Fruit fly (Drosophila melanogaster) whole organism, embryonic: Measurements from ENCODE around the gene hmw.
A peak's percentile ranks its signal among the peaks of the same experiment; 100 is the strongest.

Source experiments
- BEAF-32 ChIP-seq: fragments of 200-800 bp; sonication (Bioruptor generic); optimal IDR thresholded peaks from 3 replicates; lab custom pipeline; 2017; ENCODE audit warnings: missing biosample characterization, missing genetic modification characterization, mild to moderate bottlenecking, moderate library complexity, missing genetic modification reagents
- CG1024 ChIP-seq: fragments of 200-800 bp; sonication (Bioruptor generic); IDR thresholded peaks from 2 replicates; pipeline ENCODE4 v1.3.6; 2022; ENCODE audit warnings: missing biosample characterization, missing genetic modification characterization
- CG10274 ChIP-seq: fragments of 200-800 bp; sonication (Bioruptor generic); optimal IDR thresholded peaks from 3 replicates; lab custom pipeline; 2017; ENCODE audit warnings: missing biosample characterization, mild to moderate bottlenecking, missing genetic modification characterization
- CG12942 ChIP-seq: fragments of 200-800 bp; sonication (Bioruptor generic); optimal IDR thresholded peaks from 3 replicates; lab custom pipeline; 2016; ENCODE audit warnings: missing biosample characterization, missing genetic modification characterization
- CG14014 ChIP-seq: fragments of 200-800 bp; sonication (Bioruptor generic); IDR thresholded peaks from 2 replicates; pipeline ENCODE4 v1.3.6; 2022; ENCODE audit warnings: missing biosample characterization, missing genetic modification characterization
- CG15073 ChIP-seq: fragments of 200-800 bp; sonication (Bioruptor generic); optimal IDR thresholded peaks from 2 replicates; lab custom pipeline; 2016; ENCODE audit warnings: missing biosample characterization, missing genetic modification characterization
- CG15601 ChIP-seq: fragments of 200-800 bp; sonication (Bioruptor generic); optimal IDR thresholded peaks from 3 replicates; lab custom pipeline; 2019; ENCODE audit warnings: missing biosample characterization, mild to moderate bottlenecking, missing genetic modification characterization, moderate library complexity
- CG17361 ChIP-seq: fragments of 200-800 bp; sonication (Bioruptor generic); IDR thresholded peaks from 3 replicates; pipeline ENCODE4 v1.3.6; 2022; ENCODE audit warnings: missing biosample characterization, missing genetic modification characterization
- CG2116 ChIP-seq: fragments of 200-800 bp; sonication (Bioruptor generic); optimal IDR thresholded peaks from 3 replicates; lab custom pipeline; 2018; ENCODE audit warnings: missing biosample characterization, mild to moderate bottlenecking, missing genetic modification characterization
- CG2712 ChIP-seq: fragments of 200-800 bp; optimal IDR thresholded peaks from 3 replicates; lab custom pipeline; 2019; ENCODE audit warnings: missing biosample characterization, mild to moderate bottlenecking, missing genetic modification characterization, moderate library complexity
- CG30431 ChIP-seq: fragments of 200-800 bp; sonication (Bioruptor generic); optimal IDR thresholded peaks from 2 replicates; lab custom pipeline; 2017; ENCODE audit warnings: missing biosample characterization, missing genetic modification characterization
- CG4282 ChIP-seq: fragments of 200-800 bp; sonication (Bioruptor generic); optimal IDR thresholded peaks from 2 replicates; lab custom pipeline; 2016; ENCODE audit warnings: missing biosample characterization, missing genetic modification characterization
- CG6254 ChIP-seq: fragments of 200-800 bp; sonication (Bioruptor generic); optimal IDR thresholded peaks from 3 replicates; lab custom pipeline; 2017; ENCODE audit warnings: mild to moderate bottlenecking, missing biosample characterization, missing genetic modification reagents, missing genetic modification characterization
- CG6765 ChIP-seq: fragments of 200-800 bp; sonication (Bioruptor generic); optimal IDR thresholded peaks from 3 replicates; lab custom pipeline; 2017; ENCODE audit warnings: missing biosample characterization, mild to moderate bottlenecking, missing genetic modification characterization
- CG6854 ChIP-seq: fragments of 200-800 bp; sonication (Bioruptor generic); optimal IDR thresholded peaks from 3 replicates; lab custom pipeline; 2017; ENCODE audit warnings: missing biosample characterization, mild to moderate bottlenecking, missing genetic modification characterization
- CG7556 ChIP-seq: fragments of 200-800 bp; sonication (Bioruptor generic); optimal IDR thresholded peaks from 2 replicates; lab custom pipeline; 2017; ENCODE audit warnings: missing biosample characterization, mild to moderate bottlenecking, missing genetic modification characterization
- CG8089 ChIP-seq: fragments of 200-800 bp; sonication (Bioruptor generic); optimal IDR thresholded peaks from 3 replicates; lab custom pipeline; 2016; ENCODE audit warnings: missing biosample characterization, missing genetic modification characterization
- CG8359 ChIP-seq: fragments of 200-800 bp; sonication (Bioruptor generic); optimal IDR thresholded peaks from 2 replicates; lab custom pipeline; 2017; ENCODE audit warnings: missing biosample characterization, mild to moderate bottlenecking, missing genetic modification characterization, borderline replicate concordance
- CG8478 ChIP-seq: fragments of >200 bp; optimal IDR thresholded peaks from 2 replicates; lab custom pipeline; 2018
- CG9932 ChIP-seq: fragments of 200-800 bp; sonication (Bioruptor generic); IDR thresholded peaks from 2 replicates; pipeline ENCODE4 v1.3.6; 2022; ENCODE audit warnings: missing biosample characterization, missing genetic modification characterization
- D19A ChIP-seq: fragments of 200-800 bp; optimal IDR thresholded peaks from 3 replicates; lab custom pipeline; 2019; ENCODE audit warnings: missing biosample characterization, mild to moderate bottlenecking, missing genetic modification characterization, moderate library complexity
- Dip3 ChIP-seq: fragments of 200-800 bp; sonication (Bioruptor generic); optimal IDR thresholded peaks from 3 replicates; lab custom pipeline; 2016; ENCODE audit warnings: missing biosample characterization, missing genetic modification characterization
- Doc2 ChIP-seq: fragments of 200-800 bp; sonication (Bioruptor generic); IDR thresholded peaks from 2 replicates; pipeline ENCODE4 v1.3.6; 2022; ENCODE audit warnings: missing biosample characterization, missing genetic modification characterization
- Kr ChIP-seq: fragments of 200-800 bp; sonication (Bioruptor generic); optimal IDR thresholded peaks from 2 replicates; lab custom pipeline; 2017; ENCODE audit warnings: missing biosample characterization, mild to moderate bottlenecking, missing genetic modification characterization
- Lhr ChIP-seq: fragments of 200-800 bp; sonication (Bioruptor generic); optimal IDR thresholded peaks from 3 replicates; lab custom pipeline; 2017; ENCODE audit warnings: mild to moderate bottlenecking, missing biosample characterization, missing genetic modification reagents, missing genetic modification characterization
- Mes4 ChIP-seq: fragments of 200-800 bp; sonication (Bioruptor generic); optimal IDR thresholded peaks from 2 replicates; lab custom pipeline; 2016; ENCODE audit warnings: missing biosample characterization, missing genetic modification characterization
- NK7.1 ChIP-seq: fragments of 200-800 bp; sonication (Bioruptor generic); optimal IDR thresholded peaks from 3 replicates; lab custom pipeline; 2016; ENCODE audit warnings: missing biosample characterization, missing genetic modification characterization
- Rx ChIP-seq: fragments of 200-800 bp; sonication (Bioruptor generic); IDR thresholded peaks from 2 replicates; pipeline ENCODE4 v1.3.6; 2022; ENCODE audit warnings: missing biosample characterization, missing genetic modification characterization
- Sin3A ChIP-seq: fragments of >200 bp; optimal IDR thresholded peaks from 2 replicates; lab custom pipeline; 2018
- Six4 ChIP-seq: fragments of 200-800 bp; sonication (Bioruptor generic); optimal IDR thresholded peaks from 2 replicates; lab custom pipeline; 2016; ENCODE audit warnings: missing biosample characterization, missing genetic modification characterization
- ara ChIP-seq: fragments of 200-800 bp; sonication (Bioruptor generic); IDR thresholded peaks from 2 replicates; pipeline ENCODE4 v1.3.6; 2022; ENCODE audit warnings: missing biosample characterization, missing genetic modification characterization
- corto ChIP-seq: fragments of 200-800 bp; sonication (Bioruptor generic); optimal IDR thresholded peaks from 2 replicates; lab custom pipeline; 2016; ENCODE audit warnings: missing biosample characterization, mild to moderate bottlenecking, missing genetic modification characterization, moderate library complexity
- dmrt11E ChIP-seq: fragments of 200-800 bp; sonication (Bioruptor generic); optimal IDR thresholded peaks from 3 replicates; lab custom pipeline; 2018; ENCODE audit warnings: missing biosample characterization, mild to moderate bottlenecking, missing genetic modification characterization, moderate library complexity
- ewg ChIP-seq: fragments of 200-800 bp; sonication (Bioruptor generic); optimal IDR thresholded peaks from 3 replicates; lab custom pipeline; 2017; ENCODE audit warnings: mild to moderate bottlenecking, missing biosample characterization, missing genetic modification reagents, missing genetic modification characterization
- kni ChIP-seq: fragments of 200-800 bp; sonication (Bioruptor generic); optimal IDR thresholded peaks from 3 replicates; lab custom pipeline; 2017; ENCODE audit warnings: mild to moderate bottlenecking, missing biosample characterization, missing genetic modification reagents, missing genetic modification characterization
- lab ChIP-seq: fragments of 200-800 bp; sonication (Bioruptor generic); optimal IDR thresholded peaks from 3 replicates; lab custom pipeline; 2017; ENCODE audit warnings: missing biosample characterization, missing genetic modification characterization, mild to moderate bottlenecking, moderate library complexity, missing genetic modification reagents
- lov ChIP-seq, 2 experiments: fragments of 200-800 bp in 1 of 2; fragments of >200 bp in 1 of 2; sonication (Bioruptor generic) in 1 of 2; IDR thresholded peaks in 1 of 2; optimal IDR thresholded peaks in 1 of 2; 2 replicates in 1 of 2; 3 replicates in 1 of 2; pipeline versions ENCODE4 v1.3.6 to Lab custom; 2017 to 2022; ENCODE audit warnings: missing biosample characterization in 1 of 2, missing genetic modification characterization in 1 of 2
- mld ChIP-seq: fragments of 200-800 bp; sonication (Bioruptor generic); IDR thresholded peaks from 3 replicates; pipeline ENCODE4 v1.3.6; 2022; ENCODE audit warnings: missing biosample characterization, missing genetic modification characterization; ENCODE audit not compliant: partially characterized antibody
- nmo ChIP-seq: fragments of 200-800 bp; sonication (Bioruptor generic); optimal IDR thresholded peaks from 2 replicates; lab custom pipeline; 2018; ENCODE audit warnings: missing biosample characterization, mild to moderate bottlenecking, missing genetic modification characterization, moderate library complexity
- odd ChIP-seq: fragments of 200-800 bp; sonication (Bioruptor generic); optimal IDR thresholded peaks from 2 replicates; lab custom pipeline; 2017; ENCODE audit warnings: missing biosample characterization, mild to moderate bottlenecking, missing genetic modification characterization
- p53 ChIP-seq: fragments of 200-800 bp; sonication (Bioruptor generic); optimal IDR thresholded peaks from 2 replicates; lab custom pipeline; 2016; ENCODE audit warnings: missing biosample characterization, missing genetic modification characterization
- rib ChIP-seq: fragments of 200-800 bp; sonication (Bioruptor generic); IDR thresholded peaks from 2 replicates; pipeline ENCODE4 v1.3.6; 2022; ENCODE audit warnings: missing biosample characterization, missing genetic modification characterization
- seq ChIP-seq: fragments of 200-800 bp; sonication (Bioruptor generic); IDR thresholded peaks from 2 replicates; pipeline ENCODE4 v1.3.6; 2022; ENCODE audit warnings: missing biosample characterization, missing genetic modification characterization
- shn ChIP-seq: fragments of 200-800 bp; sonication (Bioruptor generic); optimal IDR thresholded peaks from 3 replicates; lab custom pipeline; 2016; ENCODE audit warnings: missing biosample characterization, missing genetic modification characterization
- sr ChIP-seq: fragments of 200-800 bp; sonication (Bioruptor generic); IDR thresholded peaks from 3 replicates; pipeline ENCODE4 v1.3.6; 2022; ENCODE audit warnings: missing biosample characterization, missing genetic modification characterization
- toy ChIP-seq: fragments of 200-800 bp; sonication (Bioruptor generic); IDR thresholded peaks from 2 replicates; pipeline ENCODE4 v1.3.6; 2022; ENCODE audit warnings: missing biosample characterization, missing genetic modification characterization
- ttk ChIP-seq: fragments of 200-800 bp; sonication (Bioruptor generic); IDR thresholded peaks from 2 replicates; pipeline ENCODE4 v2.1.2; 2022; ENCODE audit warnings: missing biosample characterization, missing genetic modification characterization
- tup ChIP-seq: fragments of 200-800 bp; sonication (Bioruptor generic); optimal IDR thresholded peaks from 2 replicates; lab custom pipeline; 2016; ENCODE audit warnings: missing biosample characterization, mild to moderate bottlenecking, missing genetic modification characterization, moderate library complexity
- vfl ChIP-seq: fragments of 200-800 bp; sonication (Bioruptor generic); optimal IDR thresholded peaks from 2 replicates; lab custom pipeline; 2016; ENCODE audit warnings: missing biosample characterization, missing genetic modification characterization
- zf30C ChIP-seq: fragments of 200-800 bp; sonication (Bioruptor generic); optimal IDR thresholded peaks from 3 replicates; lab custom pipeline; 2018; ENCODE audit warnings: missing biosample characterization, mild to moderate bottlenecking, missing genetic modification characterization

Gene hmw

dm6 chr3R:18365978-18366643 is 4.3 kb downstream of the hmw start, which contains the start of the genes WRNexo and Nup43 (continued):
- TF ChIP-seq CG4282 (GFP tag; lab: Kevin White, UChicago) (no peak), ara (GFP tag; lab: Robert Waterston, UW) (no peak), mld (GFP tag; lab: Robert Waterston, UW) (no peak), D19A (tag; lab: Kevin White, UChicago) (no peak), CG8089 (GFP tag; lab: Kevin White, UChicago) (no peak), CG8478 (no peak), Rx (0 out of 2 replicates have a peak, but pooled peaks have one; percentile 20), odd (GFP tag; lab: Kevin White, UChicago) (no peak), CG10274 (GFP tag; lab: Kevin White, UChicago) (no peak), p53 (no peak), nmo (GFP tag; lab: Kevin White, UChicago) (peak; percentile 71), Dip3 (GFP tag; lab: Kevin White, UChicago) (peak; percentile 7), CG17361 (peak; percentile 84), Sin3A (lab: Kevin White, UChicago) (peak; percentile 44), CG8359 (GFP tag; lab: Kevin White, UChicago) (no peak), corto (GFP tag; lab: Kevin White, UChicago) (no peak), BEAF-32 (GFP tag; lab: Kevin White, UChicago) (peak; percentile 37), NK7.1 (GFP tag; lab: Kevin White, UChicago) (no peak), vfl (GFP tag; lab: Kevin White, UChicago) (peak; percentile 2), sr (no peak), Lhr (GFP tag; lab: Kevin White, UChicago) (peak; percentile 44), shn (GFP tag; lab: Kevin White, UChicago) (peak; percentile 17), kni (no peak), CG12942 (peak; percentile 28), Kr (no peak), Doc2 (no peak), CG14014 (GFP tag; lab: Robert Waterston, UW) (peak; percentile 43; the same call in 1 of the 2 replicates), CG6254 (GFP tag; lab: Kevin White, UChicago) (no peak), lov (optimal IDR thresholded peaks at IDR 0.05; lab: Kevin White, UChicago) (no peak), lov (GFP tag; IDR thresholded peaks at IDR 0.05; lab: Robert Waterston, UW) (no peak), CG2712 (tag; lab: Kevin White, UChicago) (peak; percentile 53), Mes4 (GFP tag; lab: Kevin White, UChicago) (no peak), zf30C (no peak), CG2116 (GFP tag; lab: Kevin White, UChicago) (peak; percentile 36), CG15601 (no peak), tup (GFP tag; lab: Kevin White, UChicago) (no peak), rib (GFP tag; lab: Robert Waterston, UW) (no peak), lab (GFP tag; lab: Kevin White, UChicago) (no peak), CG15073 (GFP tag; lab: Kevin White, UChicago) (no peak), dmrt11E (tag; lab: Kevin White, UChicago) (peak; percentile 51), CG6765 (GFP tag; lab: Kevin White, UChicago) (no peak), ewg (GFP tag; lab: Kevin White, UChicago) (no peak), Six4 (GFP tag; lab: Kevin White, UChicago) (peak; percentile 6), CG1024 (GFP tag; lab: Robert Waterston, UW) (0 out of 2 replicates have a peak, but pooled peaks have one; percentile 24), CG6854 (GFP tag; lab: Kevin White, UChicago) (no peak), toy (no peak), CG9932 (GFP tag; lab: Robert Waterston, UW) (peak; percentile 62), CG7556 (no peak), ttk (peak; percentile 36; the same call in 1 of the 2 replicates), CG30431 (GFP tag; lab: Kevin White, UChicago) (no peak), seq (GFP tag; lab: Robert Waterston, UW) (no peak)
